Fruit fly (Drosophila melanogaster) whole organism: ENCODE results near the gene Slh.

Source experiments
- CG8478 ChIP-seq: fragments of >200 bp; optimal IDR thresholded peaks from 2 replicates; lab custom pipeline; 2018; ENCODE audit warnings: inconsistent platforms
- Dll ChIP-seq: fragments of >200 bp; optimal IDR thresholded peaks from 2 replicates; lab custom pipeline; 2017
- EcR ChIP-seq, 2 experiments: fragments of >200 bp; optimal IDR thresholded peaks; 2 replicates each; lab custom pipeline; 2017; ENCODE audit warnings: missing biosample characterization in 2 of 2, missing genetic modification characterization in 2 of 2, missing genetic modification reagents in 2 of 2
- pan ChIP-seq: fragments of >200 bp; optimal IDR thresholded peaks from 2 replicates; lab custom pipeline; 2017

DNA sequence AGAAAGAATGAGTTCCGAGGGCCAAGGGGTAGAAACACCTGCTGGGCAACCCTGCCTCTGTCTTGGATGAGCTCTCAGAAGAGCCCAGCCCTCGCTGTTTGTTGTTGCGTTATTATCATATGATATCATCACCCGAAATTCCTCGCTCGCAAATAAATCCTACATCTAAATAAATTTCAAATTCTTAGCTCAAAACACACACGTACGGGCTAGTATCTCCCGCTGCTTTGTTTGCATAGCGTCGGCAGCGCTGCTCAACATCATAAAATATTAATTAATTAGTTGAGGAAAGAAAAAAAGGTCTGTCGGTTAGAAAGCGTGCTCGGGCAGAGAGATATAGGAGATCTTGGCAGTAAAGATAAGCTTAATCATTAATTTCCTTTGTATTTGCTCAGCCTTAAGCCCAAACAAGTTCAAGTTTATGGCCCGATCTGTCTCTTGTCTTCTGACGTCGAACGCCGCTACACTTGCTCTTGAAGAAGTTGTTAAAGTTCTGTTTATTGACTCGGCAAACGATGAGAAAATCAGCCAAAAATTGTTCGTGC lies 18.6 kb downstream of the Slh start:
- TF ChIP-seq Dll (lab: Kevin White, UChicago) (no peak), pan (lab: Kevin White, UChicago) (no peak), CG8478 (lab: Kevin White, UChicago) (no peak), EcR (GFP tag; optimal IDR thresholded peaks at IDR 0.05; lab: Kevin White, UChicago) (no peak)
